Fruit fly (Drosophila melanogaster) whole organism, embryonic: ENCODE data around the gene CG3119.

Experiments
- Atf3 ChIP-seq: fragments of 200-800 bp; sonication (Bioruptor generic); optimal IDR thresholded peaks from 3 replicates; lab custom pipeline; 2016; ENCODE audit warnings: missing biosample characterization, missing genetic modification characterization
- Awh ChIP-seq: fragments of 200-800 bp; sonication (Bioruptor generic); IDR thresholded peaks from 2 replicates; pipeline ENCODE4, ENCODE4 v1.3.6; 2022; ENCODE audit warnings: missing biosample characterization, missing genetic modification characterization
- B-H1 ChIP-seq: fragments of 200-800 bp; sonication (Bioruptor generic); IDR thresholded peaks from 3 replicates; pipeline ENCODE4 v1.3.6; 2022; ENCODE audit warnings: missing biosample characterization, missing genetic modification characterization
- Bgb ChIP-seq: fragments of 200-800 bp; sonication (Bioruptor generic); IDR thresholded peaks from 2 replicates; pipeline ENCODE4 v1.3.6; 2022; ENCODE audit warnings: missing biosample characterization, missing genetic modification characterization; ENCODE audit not compliant: partially characterized antibody
- C15 ChIP-seq: fragments of 200-800 bp; sonication (Bioruptor generic); IDR thresholded peaks from 3 replicates; pipeline ENCODE4 v1.3.6; 2022; ENCODE audit warnings: missing biosample characterization, missing genetic modification characterization
- CG10267 ChIP-seq: fragments of 200-800 bp; sonication (Bioruptor generic); optimal IDR thresholded peaks from 2 replicates; lab custom pipeline; 2018; ENCODE audit warnings: missing biosample characterization, mild to moderate bottlenecking, missing genetic modification characterization, moderate library complexity
- CG10543 ChIP-seq: fragments of 200-800 bp; sonication (Bioruptor generic); optimal IDR thresholded peaks from 3 replicates; lab custom pipeline; 2017; ENCODE audit warnings: missing biosample characterization, mild to moderate bottlenecking, missing genetic modification characterization, moderate library complexity
- CG10565 ChIP-seq: fragments of 200-800 bp; sonication (Bioruptor generic); optimal IDR thresholded peaks from 3 replicates; lab custom pipeline; 2016; ENCODE audit warnings: missing biosample characterization, mild to moderate bottlenecking, missing genetic modification characterization
- CG11695 ChIP-seq: fragments of 200-800 bp; sonication (Bioruptor generic); IDR thresholded peaks from 3 replicates; pipeline ENCODE4 v1.3.6; 2022; ENCODE audit warnings: missing biosample characterization, missing genetic modification characterization
- CG13296 ChIP-seq: fragments of 200-800 bp; sonication (Bioruptor generic); optimal IDR thresholded peaks from 3 replicates; lab custom pipeline; 2018; ENCODE audit warnings: missing biosample characterization, mild to moderate bottlenecking, missing genetic modification characterization
- CG13894 ChIP-seq: fragments of 200-800 bp; sonication (Bioruptor generic); optimal IDR thresholded peaks from 3 replicates; lab custom pipeline; 2018; ENCODE audit warnings: missing biosample characterization, mild to moderate bottlenecking, missing genetic modification characterization, moderate library complexity
- CG14441 ChIP-seq: fragments of 200-800 bp; sonication (Bioruptor generic); IDR thresholded peaks from 2 replicates; pipeline ENCODE4 v1.3.6; 2022; ENCODE audit warnings: missing biosample characterization, missing genetic modification characterization
- CG14667 ChIP-seq: fragments of 200-800 bp; sonication (Bioruptor generic); IDR thresholded peaks from 2 replicates; pipeline ENCODE4 v1.3.6; 2022; ENCODE audit warnings: missing biosample characterization, missing genetic modification characterization
- CG15601 ChIP-seq: fragments of 200-800 bp; sonication (Bioruptor generic); optimal IDR thresholded peaks from 3 replicates; lab custom pipeline; 2019; ENCODE audit warnings: missing biosample characterization, mild to moderate bottlenecking, missing genetic modification characterization, moderate library complexity
- CG1603 ChIP-seq: fragments of 200-800 bp; sonication (Bioruptor generic); optimal IDR thresholded peaks from 2 replicates; lab custom pipeline; 2019; ENCODE audit warnings: missing biosample characterization, mild to moderate bottlenecking, missing genetic modification characterization, moderate library complexity
- CG17186 ChIP-seq: fragments of 200-800 bp; sonication (Bioruptor generic); optimal IDR thresholded peaks from 3 replicates; lab custom pipeline; 2017; ENCODE audit warnings: missing biosample characterization, missing genetic modification reagents, missing genetic modification characterization
- CG17328 ChIP-seq: fragments of 200-800 bp; sonication (Bioruptor generic); IDR thresholded peaks from 2 replicates; pipeline ENCODE4 v1.3.6; 2022; ENCODE audit warnings: missing biosample characterization, missing genetic modification characterization
- CG18764 ChIP-seq: fragments of 200-800 bp; sonication (Bioruptor generic); optimal IDR thresholded peaks from 3 replicates; lab custom pipeline; 2016; ENCODE audit warnings: missing biosample characterization, missing genetic modification characterization
- CG3065 ChIP-seq: fragments of 200-800 bp; sonication (Bioruptor generic); optimal IDR thresholded peaks from 2 replicates; lab custom pipeline; 2016; ENCODE audit warnings: missing biosample characterization, missing genetic modification characterization
- CG33213 ChIP-seq: fragments of 200-800 bp; sonication (Bioruptor generic); optimal IDR thresholded peaks from 3 replicates; lab custom pipeline; 2016; ENCODE audit warnings: missing biosample characterization, missing genetic modification characterization
- CG34422 ChIP-seq: fragments of 200-800 bp; sonication (Bioruptor generic); IDR thresholded peaks from 3 replicates; pipeline ENCODE4 v1.3.6; 2022; ENCODE audit warnings: missing biosample characterization, missing genetic modification characterization
- CG4282 ChIP-seq: fragments of 200-800 bp; sonication (Bioruptor generic); optimal IDR thresholded peaks from 2 replicates; lab custom pipeline; 2016; ENCODE audit warnings: missing biosample characterization, missing genetic modification characterization
- CG5245 ChIP-seq: fragments of 200-800 bp; sonication (Bioruptor generic); optimal IDR thresholded peaks from 3 replicates; lab custom pipeline; 2016; ENCODE audit warnings: missing biosample characterization, missing genetic modification characterization
- CG5953 ChIP-seq: fragments of 200-800 bp; sonication (Bioruptor generic); IDR thresholded peaks from 2 replicates; pipeline ENCODE4 v1.3.6; 2022; ENCODE audit warnings: missing biosample characterization, missing genetic modification characterization
- CG8478 ChIP-seq: fragments of >200 bp; optimal IDR thresholded peaks from 2 replicates; lab custom pipeline; 2018
- CG9727 ChIP-seq: fragments of 200-800 bp; sonication (Bioruptor generic); optimal IDR thresholded peaks from 3 replicates; lab custom pipeline; 2017; ENCODE audit warnings: missing biosample characterization, mild to moderate bottlenecking, missing genetic modification characterization
- Dek ChIP-seq: fragments of 200-800 bp; sonication (Bioruptor generic); optimal IDR thresholded peaks from 3 replicates; lab custom pipeline; 2019; ENCODE audit warnings: missing biosample characterization, mild to moderate bottlenecking, missing genetic modification characterization, moderate library complexity
- Dip3 ChIP-seq: fragments of 200-800 bp; sonication (Bioruptor generic); optimal IDR thresholded peaks from 3 replicates; lab custom pipeline; 2016; ENCODE audit warnings: missing biosample characterization, missing genetic modification characterization
- Ets97D ChIP-seq: fragments of 200-800 bp; sonication (Bioruptor generic); optimal IDR thresholded peaks from 3 replicates; lab custom pipeline; 2016; ENCODE audit warnings: missing biosample characterization, missing genetic modification characterization
- Hr39 ChIP-seq: fragments of >200 bp; optimal IDR thresholded peaks from 2 replicates; lab custom pipeline; 2017
- NC2α ChIP-seq: fragments of 200-800 bp; sonication (Bioruptor generic); optimal IDR thresholded peaks from 2 replicates; lab custom pipeline; 2016; ENCODE audit warnings: missing biosample characterization, missing genetic modification characterization
- Sox100B ChIP-seq: fragments of 200-800 bp; sonication (Bioruptor generic); optimal IDR thresholded peaks from 3 replicates; lab custom pipeline; 2018; ENCODE audit warnings: missing biosample characterization, mild to moderate bottlenecking, missing genetic modification characterization
- Stat92E ChIP-seq, 3 experiments: fragments of >200 bp in 2 of 3; fragments of 200-800 bp in 1 of 3; sonication (Bioruptor generic) in 1 of 3; optimal IDR thresholded peaks; 2 replicates each; lab custom pipeline; 2017 to 2019; ENCODE audit warnings: missing biosample characterization in 3 of 3, missing genetic modification characterization in 3 of 3, mild to moderate bottlenecking in 1 of 3, moderate library complexity in 1 of 3
- abd-A ChIP-seq: fragments of 200-800 bp; sonication (Bioruptor generic); optimal IDR thresholded peaks from 3 replicates; lab custom pipeline; 2019; ENCODE audit warnings: missing biosample characterization, mild to moderate bottlenecking, missing genetic modification characterization, moderate library complexity
- cato ChIP-seq: fragments of 200-800 bp; sonication (Bioruptor generic); optimal IDR thresholded peaks from 2 replicates; lab custom pipeline; 2016; ENCODE audit warnings: missing biosample characterization, missing genetic modification characterization, borderline replicate concordance
- caup ChIP-seq: fragments of 200-800 bp; sonication (Bioruptor generic); optimal IDR thresholded peaks from 3 replicates; lab custom pipeline; 2017; ENCODE audit warnings: missing biosample characterization, mild to moderate bottlenecking, missing genetic modification characterization, moderate library complexity; ENCODE audit not compliant: severe bottlenecking
- chinmo ChIP-seq: fragments of 200-800 bp; sonication (Bioruptor generic); IDR thresholded peaks from 4 replicates; pipeline ENCODE4 v1.3.6; 2022; ENCODE audit warnings: missing biosample characterization, missing genetic modification characterization; ENCODE audit not compliant: partially characterized antibody
- eve ChIP-seq, 2 experiments: fragments of >200 bp; optimal IDR thresholded peaks; 2 replicates each; lab custom pipeline; 2017; ENCODE audit warnings: missing biosample characterization in 2 of 2, missing genetic modification characterization in 2 of 2
- exex ChIP-seq: fragments of 200-800 bp; sonication (Bioruptor generic); optimal IDR thresholded peaks from 4 replicates; lab custom pipeline; 2018; ENCODE audit warnings: missing biosample characterization, mild to moderate bottlenecking, missing genetic modification characterization, moderate library complexity
- fru ChIP-seq: fragments of >200 bp; optimal IDR thresholded peaks from 2 replicates; lab custom pipeline; 2017
- ftz-f1 ChIP-seq: fragments of 200-800 bp; sonication (Bioruptor generic); optimal IDR thresholded peaks from 2 replicates; lab custom pipeline; 2016; ENCODE audit warnings: missing biosample characterization, missing genetic modification characterization
- lab ChIP-seq: fragments of 200-800 bp; sonication (Bioruptor generic); optimal IDR thresholded peaks from 3 replicates; lab custom pipeline; 2017; ENCODE audit warnings: missing biosample characterization, missing genetic modification characterization, mild to moderate bottlenecking, moderate library complexity, missing genetic modification reagents
- lbe ChIP-seq: fragments of 200-800 bp; sonication (Bioruptor generic); optimal IDR thresholded peaks from 2 replicates; lab custom pipeline; 2016; ENCODE audit warnings: missing biosample characterization, mild to moderate bottlenecking, missing genetic modification characterization
- lmd ChIP-seq: fragments of 200-800 bp; sonication (Bioruptor generic); IDR thresholded peaks from 2 replicates; pipeline ENCODE4 v1.3.6; 2022; ENCODE audit warnings: missing biosample characterization, missing genetic modification characterization
- peb ChIP-seq: fragments of 200-800 bp; sonication (Bioruptor generic); IDR thresholded peaks from 2 replicates; pipeline ENCODE4 v1.3.6; 2022; ENCODE audit warnings: missing biosample characterization, missing genetic modification characterization
- phol ChIP-seq: fragments of 200-800 bp; sonication (Bioruptor generic); optimal IDR thresholded peaks from 3 replicates; lab custom pipeline; 2018; ENCODE audit warnings: missing biosample characterization, mild to moderate bottlenecking, missing genetic modification characterization, moderate library complexity
- pnt ChIP-seq: fragments of 200-800 bp; sonication (Bioruptor generic); optimal IDR thresholded peaks from 3 replicates; lab custom pipeline; 2016; ENCODE audit warnings: missing biosample characterization, missing genetic modification characterization
- stc ChIP-seq: fragments of 200-800 bp; sonication (Bioruptor generic); IDR thresholded peaks from 2 replicates; pipeline ENCODE4 v1.3.6; 2022; ENCODE audit warnings: missing biosample characterization, missing genetic modification characterization
- tna ChIP-seq: fragments of 200-800 bp; sonication (Bioruptor generic); IDR thresholded peaks from 2 replicates; pipeline ENCODE4 v1.3.6; 2022; ENCODE audit warnings: missing biosample characterization, missing genetic modification characterization; ENCODE audit not compliant: partially characterized antibody
- twi ChIP-seq: fragments of 200-800 bp; optimal IDR thresholded peaks from 2 replicates; lab custom pipeline; 2019; ENCODE audit warnings: missing biosample characterization, mild to moderate bottlenecking, missing genetic modification characterization, moderate library complexity
- usp ChIP-seq: fragments of >200 bp; optimal IDR thresholded peaks from 2 replicates; lab custom pipeline; 2017; ENCODE audit warnings: missing biosample characterization, missing genetic modification characterization
- vnd ChIP-seq: fragments of 200-800 bp; sonication (Bioruptor generic); IDR thresholded peaks from 3 replicates; pipeline ENCODE4 v1.3.6; 2022; ENCODE audit warnings: missing biosample characterization, missing genetic modification characterization; ENCODE audit not compliant: partially characterized antibody

The CG3119 gene

dm6 chr2L:2864601-2865000 lies 27.0 kb upstream of the CG3119 start (continued):
- no peak for TF ChIP-seq tna (GFP tag; lab: Robert Waterston, UW)
- TF ChIP-seq Stat92E (GFP tag; optimal IDR thresholded peaks at IDR 0.05; lab: Kevin White, UChicago), result no peak
- TF ChIP-seq C15 (GFP tag; lab: Robert Waterston, UW), result no peak
- TF ChIP-seq vnd (GFP tag; lab: Robert Waterston, UW), result no peak
- no peak for TF ChIP-seq CG33213 (GFP tag; lab: Kevin White, UChicago)
- TF ChIP-seq lbe, result no peak
- no peak for TF ChIP-seq Ets97D (GFP tag; lab: Kevin White, UChicago)
- no peak for TF ChIP-seq peb (GFP tag; lab: Robert Waterston, UW)
- no peak for TF ChIP-seq CG14441
- TF ChIP-seq CG1603 (tag; lab: Kevin White, UChicago), result peak; percentile 48
- TF ChIP-seq Dek, result no peak
- TF ChIP-seq stc (GFP tag; lab: Robert Waterston, UW), result peak; percentile 26; the same call in 1 of the 2 replicates
- TF ChIP-seq lab (GFP tag; lab: Kevin White, UChicago), result peak; percentile 70
- TF ChIP-seq CG18764 (GFP tag; lab: Kevin White, UChicago), result peak; percentile 32
- TF ChIP-seq CG10565 (GFP tag; lab: Kevin White, UChicago), result no peak
- TF ChIP-seq twi (tag; lab: Kevin White, UChicago), result no peak
- TF ChIP-seq CG17328, result peak; percentile 20; the same call in 1 of the 2 replicates
- TF ChIP-seq CG8478 (lab: Kevin White, UChicago), result no peak
- peak; percentile 16 for TF ChIP-seq CG15601 (tag; lab: Kevin White, UChicago)
- TF ChIP-seq Bgb (GFP tag; lab: Robert Waterston, UW), result no peak
- TF ChIP-seq CG5953 (GFP tag; lab: Robert Waterston, UW), result no peak
- peak; percentile 24; the same call in 1 of the 2 replicates for TF ChIP-seq Awh (GFP tag; lab: Robert Waterston, UW)
- TF ChIP-seq NC2α, result no peak
- TF ChIP-seq caup (GFP tag; lab: Kevin White, UChicago), result peak; percentile 49
- no peak for TF ChIP-seq usp (GFP tag; lab: Kevin White, UChicago)
- TF ChIP-seq CG13296, result peak; percentile 35
- TF ChIP-seq CG10267, result no peak
- no peak for TF ChIP-seq exex
- TF ChIP-seq abd-A (tag; lab: Kevin White, UChicago), result no peak
- no peak for TF ChIP-seq CG34422 (GFP tag; lab: Robert Waterston, UW)
- TF ChIP-seq Dip3 (GFP tag; lab: Kevin White, UChicago), result no peak
- TF ChIP-seq chinmo, result no peak
- no peak for TF ChIP-seq ftz-f1 (GFP tag; lab: Kevin White, UChicago)
- no peak for TF ChIP-seq eve (GFP tag; optimal IDR thresholded peaks at IDR 0.05; lab: Kevin White, UChicago)
- TF ChIP-seq CG17186 (GFP tag; lab: Kevin White, UChicago), result peak; percentile 14
- no peak for TF ChIP-seq CG14667
- no peak for TF ChIP-seq CG3065 (GFP tag; lab: Kevin White, UChicago)
- TF ChIP-seq pnt (GFP tag; lab: Kevin White, UChicago), result no peak
- no peak for TF ChIP-seq fru
- TF ChIP-seq CG13894 (tag; lab: Kevin White, UChicago), result no peak
- TF ChIP-seq CG4282 (GFP tag; lab: Kevin White, UChicago), result no peak
- TF ChIP-seq B-H1 (GFP tag; lab: Robert Waterston, UW), result no peak
- TF ChIP-seq phol (tag; lab: Kevin White, UChicago), result no peak
- TF ChIP-seq CG9727 (GFP tag; lab: Kevin White, UChicago), result peak; percentile 47
- peak; percentile 63 for TF ChIP-seq CG11695 (GFP tag; lab: Robert Waterston, UW)
- no peak for TF ChIP-seq CG5245 (GFP tag; lab: Kevin White, UChicago)
- TF ChIP-seq Sox100B (GFP tag; lab: Kevin White, UChicago), result peak; percentile 21
- TF ChIP-seq lmd (GFP tag; lab: Robert Waterston, UW), result no peak
- no peak for TF ChIP-seq cato (GFP tag; lab: Kevin White, UChicago)
- TF ChIP-seq Hr39 (lab: Kevin White, UChicago), result no peak
- no peak for TF ChIP-seq CG10543
- no peak for TF ChIP-seq Atf3 (GFP tag; lab: Kevin White, UChicago)
